Worm (Caenorhabditis elegans) whole organism, L3 larva: ENCODE results near the gene srz-13.

Source experiments
- R02D3.7 ChIP-seq: fragments of 150-350 bp; optimal IDR thresholded peaks from 2 replicates; lab custom pipeline; 2014; ENCODE audit warnings: missing biosample characterization, missing genetic modification characterization
- ama-1 ChIP-seq: fragments of 150-350 bp; optimal IDR thresholded peaks from 2 replicates; lab custom pipeline; 2018
- ceh-16 ChIP-seq: sonication (generic microtip); optimal IDR thresholded peaks from 2 replicates; lab custom pipeline; 2017; ENCODE audit warnings: missing biosample characterization, missing genetic modification characterization
- ceh-82 ChIP-seq: fragments of 150-350 bp; optimal IDR thresholded peaks from 2 replicates; lab custom pipeline; 2014; ENCODE audit warnings: missing biosample characterization, missing genetic modification characterization
- ceh-9 ChIP-seq: sonication (generic microtip); optimal IDR thresholded peaks from 2 replicates; lab custom pipeline; 2018; ENCODE audit warnings: missing biosample characterization, missing genetic modification characterization
- elt-2 ChIP-seq: sonication (generic microtip); optimal IDR thresholded peaks from 2 replicates; lab custom pipeline; 2016; ENCODE audit warnings: missing genetic modification reagents, mild to moderate bottlenecking, missing genetic modification characterization, missing compliant biosample characterization
- elt-3 ChIP-seq, 3 experiments: fragments of 150-350 bp in 1 of 3; sonication (generic microtip) in 2 of 3; optimal IDR thresholded peaks; 2 replicates in 2 of 3; 4 replicates in 1 of 3; lab custom pipeline; 2014 to 2017; ENCODE audit warnings: missing biosample characterization in 3 of 3, missing genetic modification characterization in 3 of 3
- fkh-10 ChIP-seq: sonication (generic microtip); optimal IDR thresholded peaks from 2 replicates; lab custom pipeline; 2017; ENCODE audit warnings: missing biosample characterization, missing genetic modification reagents, missing genetic modification characterization
- fos-1 ChIP-seq: fragments of 150-350 bp; optimal IDR thresholded peaks from 2 replicates; lab custom pipeline; 2014; ENCODE audit warnings: missing biosample characterization, missing genetic modification characterization
- hmg-11 ChIP-seq: sonication (generic microtip); optimal IDR thresholded peaks from 2 replicates; lab custom pipeline; 2016; ENCODE audit warnings: missing genetic modification characterization, missing compliant biosample characterization
- jun-1 ChIP-seq: fragments of 150-350 bp; optimal IDR thresholded peaks from 2 replicates; lab custom pipeline; 2014; ENCODE audit warnings: missing biosample characterization, missing genetic modification reagents, missing genetic modification characterization
- lin-15B ChIP-seq: fragments of 150-350 bp; optimal IDR thresholded peaks from 2 replicates; lab custom pipeline; 2014; ENCODE audit warnings: missing biosample characterization, missing genetic modification characterization
- lin-39 ChIP-seq: fragments of 150-350 bp; optimal IDR thresholded peaks from 2 replicates; lab custom pipeline; 2018; ENCODE audit warnings: missing biosample characterization, missing genetic modification reagents, missing genetic modification characterization
- lsy-12 ChIP-seq: sonication (generic microtip); optimal IDR thresholded peaks from 2 replicates; lab custom pipeline; 2016; ENCODE audit warnings: mild to moderate bottlenecking, missing genetic modification characterization, missing compliant biosample characterization
- mdl-1 ChIP-seq: fragments of 150-350 bp; optimal IDR thresholded peaks from 2 replicates; lab custom pipeline; 2014; ENCODE audit warnings: missing biosample characterization, missing genetic modification characterization
- nhr-11 ChIP-seq: fragments of 150-350 bp; optimal IDR thresholded peaks from 2 replicates; lab custom pipeline; 2014; ENCODE audit warnings: missing biosample characterization, missing genetic modification characterization
- nhr-23 ChIP-seq: fragments of 150-350 bp; optimal IDR thresholded peaks from 2 replicates; lab custom pipeline; 2014; ENCODE audit warnings: missing biosample characterization, missing genetic modification reagents, missing genetic modification characterization
- nhr-237 ChIP-seq: fragments of 150-350 bp; optimal IDR thresholded peaks from 2 replicates; lab custom pipeline; 2014; ENCODE audit warnings: missing biosample characterization, missing genetic modification characterization
- nhr-25 ChIP-seq: sonication (generic microtip); optimal IDR thresholded peaks from 2 replicates; lab custom pipeline; 2017; ENCODE audit warnings: missing biosample characterization, missing genetic modification characterization
- nhr-28 ChIP-seq: fragments of 150-350 bp; optimal IDR thresholded peaks from 2 replicates; lab custom pipeline; 2014; ENCODE audit warnings: missing biosample characterization, missing genetic modification characterization
- nhr-43 ChIP-seq: sonication (generic microtip); optimal IDR thresholded peaks from 2 replicates; lab custom pipeline; 2016; ENCODE audit warnings: mild to moderate bottlenecking, missing genetic modification characterization, missing compliant biosample characterization; ENCODE audit not compliant: poor library complexity, severe bottlenecking
- nhr-67 ChIP-seq: fragments of 150-350 bp; optimal IDR thresholded peaks from 2 replicates; lab custom pipeline; 2014; ENCODE audit warnings: missing biosample characterization, missing genetic modification characterization
- nhr-76 ChIP-seq: fragments of 150-350 bp; sonication (generic microtip); optimal IDR thresholded peaks from 5 replicates; lab custom pipeline; 2014; ENCODE audit warnings: missing biosample characterization, missing genetic modification characterization
- pha-4 ChIP-seq: fragments of 150-350 bp; optimal IDR thresholded peaks from 2 replicates; lab custom pipeline; 2014; ENCODE audit warnings: missing biosample characterization, missing genetic modification reagents, missing genetic modification characterization
- pqm-1 ChIP-seq: fragments of 150-350 bp; optimal IDR thresholded peaks from 2 replicates; lab custom pipeline; 2017; ENCODE audit warnings: missing biosample characterization, missing genetic modification characterization, inconsistent platforms
- sea-2 ChIP-seq: fragments of 150-350 bp; sonication (generic microtip); optimal IDR thresholded peaks from 4 replicates; lab custom pipeline; 2014; ENCODE audit warnings: missing biosample characterization, missing genetic modification reagents, missing genetic modification characterization
- skn-1 ChIP-seq: fragments of 150-350 bp; optimal IDR thresholded peaks from 2 replicates; lab custom pipeline; 2014; ENCODE audit warnings: missing biosample characterization, missing genetic modification characterization
- snpc-4 ChIP-seq: fragments of 150-350 bp; optimal IDR thresholded peaks from 2 replicates; lab custom pipeline; 2014; ENCODE audit warnings: missing biosample characterization, missing genetic modification characterization
- unc-39 ChIP-seq: sonication (generic microtip); optimal IDR thresholded peaks from 4 replicates; lab custom pipeline; 2017; ENCODE audit warnings: missing biosample characterization, missing genetic modification characterization
- unc-62 ChIP-seq: fragments of 150-350 bp; sonication (generic microtip); optimal IDR thresholded peaks from 4 replicates; lab custom pipeline; 2014; ENCODE audit warnings: missing biosample characterization, missing genetic modification reagents, missing genetic modification characterization
- ztf-11 ChIP-seq: fragments of 150-350 bp; optimal IDR thresholded peaks from 2 replicates; lab custom pipeline; 2014; ENCODE audit warnings: missing biosample characterization, missing genetic modification characterization
- ztf-4 ChIP-seq: fragments of 150-350 bp; optimal IDR thresholded peaks from 2 replicates; lab custom pipeline; 2014; ENCODE audit warnings: missing biosample characterization, missing genetic modification characterization

srz-13 gene

DNA sequence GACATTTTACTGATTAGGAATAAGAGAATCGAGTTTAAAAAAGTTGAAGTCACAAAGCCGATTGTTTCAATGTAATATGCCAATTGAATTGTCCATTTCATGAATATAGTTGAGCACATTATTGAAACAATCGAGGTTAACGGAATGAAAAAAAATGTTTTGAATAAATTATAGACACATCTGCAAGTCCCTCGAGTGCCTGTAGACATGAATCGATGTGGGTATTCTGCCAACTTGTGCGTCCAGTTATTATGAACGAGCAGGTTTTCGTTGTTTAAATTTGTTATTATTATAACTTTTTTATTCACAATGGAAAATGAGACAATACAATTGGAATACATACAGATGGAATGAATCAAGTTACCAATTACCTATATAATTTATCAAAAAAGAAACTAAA, 23.8 kb upstream of the srz-13 start, which contains the start of gene str-99:
Gene str-99, minus strand, starts transcription at position 101 of the 400 bp plus-strand sequence.
- TF ChIP-seq elt-3 (tag; optimal IDR thresholded peaks at IDR 0.05; lab: Kevin White, UChicago), result no peak
- TF ChIP-seq hmg-11 (tag; lab: Kevin White, UChicago), result no peak
- TF ChIP-seq fos-1, result no peak
- TF ChIP-seq ama-1 (lab: Kevin White, UChicago), result no peak

- TF ChIP-seq ceh-16 (tag; lab: Kevin White, UChicago), result no peak
- TF ChIP-seq lin-15B (tag; lab: Kevin White, UChicago), result no peak
- no peak for TF ChIP-seq fkh-10 (GFP tag; lab: Kevin White, UChicago)
- TF ChIP-seq elt-3 (tag; optimal IDR thresholded peaks at IDR 0.05; lab: Kevin White, UChicago), result no peak
- no peak for TF ChIP-seq R02D3.7
- no peak for TF ChIP-seq unc-62 (GFP tag; lab: Kevin White, UChicago)
- TF ChIP-seq nhr-28, result no peak
- no peak for TF ChIP-seq nhr-67 (tag; lab: Kevin White, UChicago)
- no peak for TF ChIP-seq nhr-237
- no peak for TF ChIP-seq nhr-25 (tag; lab: Kevin White, UChicago)
- no peak for TF ChIP-seq jun-1 (tag; lab: Kevin White, UChicago)
- TF ChIP-seq sea-2 (GFP tag; lab: Kevin White, UChicago), result no peak
- TF ChIP-seq lsy-12 (tag; lab: Kevin White, UChicago), result no peak
- no peak for TF ChIP-seq lin-39
Observed at ce11 chrV:16159594-16159993, 22.6 kb upstream of the srz-13 start, which contains the start of gene F10A3.17. Gene F10A3.17, minus strand, starts transcription at chrV:16159694.

ce11 chrV:16160087-16160486, 22.1 kb upstream of the srz-13 start:
- no peak for TF ChIP-seq unc-39 (tag; lab: Kevin White, UChicago)
- no peak for TF ChIP-seq R02D3.7
- peak; percentile 16 for TF ChIP-seq pqm-1 (tag; lab: Kevin White, UChicago)
- no peak for TF ChIP-seq nhr-76
- TF ChIP-seq elt-2 (tag; lab: Kevin White, UChicago), result peak; percentile 42
- no peak for TF ChIP-seq nhr-25 (tag; lab: Kevin White, UChicago)
- no peak for TF ChIP-seq nhr-11
- TF ChIP-seq nhr-23 (tag; lab: Kevin White, UChicago), result no peak
- no peak for TF ChIP-seq ceh-16 (tag; lab: Kevin White, UChicago)
- no peak for TF ChIP-seq ztf-11 (tag; lab: Kevin White, UChicago)
- TF ChIP-seq pha-4 (tag; lab: Kevin White, UChicago), result peak; percentile 71

DNA sequence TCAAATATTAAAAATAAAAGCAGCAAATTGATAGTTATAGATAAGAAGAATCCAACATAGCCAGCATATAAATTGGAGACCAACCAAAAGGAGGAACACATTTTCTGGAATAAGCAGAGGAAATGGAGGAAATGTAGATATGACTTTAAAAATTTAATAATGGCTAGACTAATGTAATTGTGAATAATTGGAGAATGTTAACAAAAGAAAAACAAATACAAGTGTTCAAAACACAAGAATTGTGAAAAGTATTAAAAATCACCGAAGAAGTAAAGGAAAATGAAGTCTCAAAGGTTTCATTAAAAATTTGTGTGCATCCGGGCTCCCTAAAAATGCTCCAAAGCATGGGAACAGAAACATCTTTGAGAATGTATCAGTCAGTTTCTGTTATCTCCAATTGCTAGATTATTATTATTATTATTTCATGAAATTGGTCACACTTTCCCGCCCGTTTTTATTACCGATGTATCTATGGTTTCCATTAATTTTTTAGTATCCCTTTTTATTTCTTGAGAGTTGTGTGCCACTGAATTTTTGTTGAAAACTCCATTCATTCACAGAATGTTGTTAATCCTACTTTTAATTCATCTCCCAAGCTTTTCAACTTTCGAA, 20.0 kb upstream of the srz-13 start, which contains the start of the genes str-109 and F10A3.11:
Gene str-109, minus strand, starts transcription at position 101 of the 612 bp plus-strand sequence.
Gene F10A3.11, plus strand, starts transcription at position 562 of the 612 bp plus-strand sequence.
- TF ChIP-seq nhr-23 (tag; lab: Kevin White, UChicago) (no peak), unc-39 (tag; lab: Kevin White, UChicago) (no peak), sea-2 (GFP tag; lab: Kevin White, UChicago) (no peak), snpc-4 (tag; lab: Kevin White, UChicago) (no peak), lsy-12 (tag; lab: Kevin White, UChicago) (no peak), ceh-9 (tag; lab: Kevin White, UChicago) (no peak), unc-62 (GFP tag; lab: Kevin White, UChicago) (no peak), lin-39 (no peak), ceh-82 (no peak), mdl-1 (tag; lab: Kevin White, UChicago) (no peak), skn-1 (no peak), hmg-11 (tag; lab: Kevin White, UChicago) (no peak), ama-1 (lab: Kevin White, UChicago) (no peak), ceh-16 (tag; lab: Kevin White, UChicago) (no peak), ztf-4 (tag; lab: Kevin White, UChicago) (no peak), R02D3.7 (no peak)

ce11 chrV:16163719-16164118, 18.5 kb upstream of the srz-13 start, which contains the start of gene F10A3.12:
Gene F10A3.12, plus strand, starts transcription at chrV:16164019.
- TF ChIP-seq nhr-43 (tag; lab: Kevin White, UChicago), result no peak
